Worm (Caenorhabditis elegans) whole organism, L4 larva: ENCODE data around the gene clec-224.

Source experiments
- D1046.2 ChIP-seq: fragments of 200-800 bp; sonication (Bioruptor generic); IDR thresholded peaks from 2 replicates; pipeline ENCODE4 v1.3.6; 2022; ENCODE audit warnings: missing genetic modification characterization, missing compliant biosample characterization
- F26F4.8 ChIP-seq: fragments of 200-800 bp; sonication (Bioruptor generic); conservative IDR thresholded peaks from 2 replicates; pipeline ENCODE4 v1.3.6; 2022; ENCODE audit warnings: missing genetic modification characterization, missing compliant biosample characterization
- F37D6.2 ChIP-seq: sonication (generic microtip); optimal IDR thresholded peaks from 2 replicates; lab custom pipeline; 2016; ENCODE audit warnings: mild to moderate bottlenecking, missing genetic modification characterization, missing compliant biosample characterization
- T20F7.1 ChIP-seq: fragments of 200-800 bp; sonication (Bioruptor generic); optimal IDR thresholded peaks from 2 replicates; lab custom pipeline; 2018; ENCODE audit warnings: mild to moderate bottlenecking, missing genetic modification characterization, missing compliant biosample characterization
- T26A8.4 ChIP-seq: fragments of 200-800 bp; sonication (Bioruptor generic); IDR thresholded peaks from 2 replicates; pipeline ENCODE4 v1.3.6; 2022; ENCODE audit warnings: missing genetic modification characterization, missing compliant biosample characterization
- aha-1 ChIP-seq: fragments of 150-350 bp; peaks from one replicate; lab custom pipeline; 2014; ENCODE audit warnings: missing biosample characterization, missing genetic modification characterization
- aly-2 ChIP-seq: sonication (generic microtip); optimal IDR thresholded peaks from 2 replicates; lab custom pipeline; 2018; ENCODE audit warnings: missing biosample characterization, missing genetic modification characterization
- arid-1 ChIP-seq: fragments of 200-800 bp; sonication (Bioruptor generic); conservative IDR thresholded peaks from 2 replicates; pipeline ENCODE4 v1.3.6; 2022; ENCODE audit warnings: missing genetic modification reagents, missing genetic modification characterization, missing compliant biosample characterization
- ceh-28 ChIP-seq: fragments of 150-350 bp; optimal IDR thresholded peaks from 2 replicates; lab custom pipeline; 2014; ENCODE audit warnings: missing biosample characterization, missing genetic modification reagents, missing genetic modification characterization
- ceh-44 ChIP-seq: fragments of 200-800 bp; sonication (Bioruptor generic); IDR thresholded peaks from 2 replicates; pipeline ENCODE4 v1.3.6; 2022; ENCODE audit warnings: missing genetic modification reagents, missing genetic modification characterization, missing compliant biosample characterization
- ces-1 ChIP-seq: fragments of 150-350 bp; sonication (generic microtip); optimal IDR thresholded peaks from 4 replicates; lab custom pipeline; 2014; ENCODE audit warnings: missing biosample characterization, missing genetic modification reagents, missing genetic modification characterization
- daf-19 ChIP-seq: fragments of 200-800 bp; sonication (Bioruptor generic); conservative IDR thresholded peaks from 2 replicates; pipeline ENCODE4 v1.3.6; 2022; ENCODE audit warnings: missing genetic modification characterization, missing compliant biosample characterization
- dmd-8 ChIP-seq: fragments of 200-800 bp; sonication (Bioruptor generic); IDR thresholded peaks from 2 replicates; pipeline ENCODE4 v1.3.6; 2022; ENCODE audit warnings: missing genetic modification characterization, missing compliant biosample characterization
- egl-27 ChIP-seq: sonication (generic microtip); optimal IDR thresholded peaks from 3 replicates; lab custom pipeline; 2017; ENCODE audit warnings: missing biosample characterization, missing genetic modification reagents, missing genetic modification characterization
- fkh-10 ChIP-seq: fragments of 150-350 bp; optimal IDR thresholded peaks from 2 replicates; lab custom pipeline; 2014; ENCODE audit warnings: missing biosample characterization, missing genetic modification reagents, missing genetic modification characterization
- fos-1 ChIP-seq: fragments of 150-350 bp; optimal IDR thresholded peaks from 2 replicates; lab custom pipeline; 2014; ENCODE audit warnings: missing biosample characterization, missing genetic modification characterization
- gei-8 ChIP-seq: fragments of 200-800 bp; sonication (Bioruptor generic); optimal IDR thresholded peaks from 2 replicates; lab custom pipeline; 2018; ENCODE audit warnings: mild to moderate bottlenecking, missing genetic modification characterization, missing compliant biosample characterization
- hif-1 ChIP-seq, 2 experiments: sonication (generic microtip); optimal IDR thresholded peaks; 2 replicates each; lab custom pipeline; 2016 to 2017; ENCODE audit warnings: missing compliant biosample characterization in 2 of 2, missing genetic modification characterization in 2 of 2, missing genetic modification reagents in 2 of 2, missing genotype in 2 of 2, mild to moderate bottlenecking in 1 of 2
- hlh-11 ChIP-seq: fragments of 200-800 bp; sonication (Bioruptor generic); optimal IDR thresholded peaks from 2 replicates; lab custom pipeline; 2018; ENCODE audit warnings: mild to moderate bottlenecking, missing genetic modification characterization, missing compliant biosample characterization
- hlh-30 ChIP-seq: sonication (generic microtip); optimal IDR thresholded peaks from 2 replicates; lab custom pipeline; 2017; ENCODE audit warnings: antibody characterized with exemption, mild to moderate bottlenecking, missing genetic modification characterization, missing compliant biosample characterization; ENCODE audit not compliant: insufficient read depth
- jun-1 ChIP-seq: fragments of 150-350 bp; optimal IDR thresholded peaks from 2 replicates; lab custom pipeline; 2014; ENCODE audit warnings: missing biosample characterization, missing genetic modification reagents, missing genetic modification characterization
- lin-15B ChIP-seq: fragments of 150-350 bp; sonication (generic microtip); optimal IDR thresholded peaks from 3 replicates; lab custom pipeline; 2014; ENCODE audit warnings: missing biosample characterization, missing genetic modification characterization
- lsy-2 ChIP-seq, 2 experiments: fragments of 150-350 bp in 1 of 2; sonication (generic microtip) in 1 of 2; optimal IDR thresholded peaks; 2 replicates each; lab custom pipeline; 2014 to 2017; ENCODE audit warnings: missing biosample characterization in 2 of 2, missing genetic modification characterization in 2 of 2
- mdl-1 ChIP-seq, 2 experiments: fragments of 150-350 bp in 1 of 2; sonication (generic microtip) in 1 of 2; optimal IDR thresholded peaks; 2 replicates each; lab custom pipeline; 2014 to 2017; ENCODE audit warnings: missing biosample characterization in 2 of 2, missing genetic modification characterization in 2 of 2
- mdt-29 ChIP-seq: fragments of 200-800 bp; sonication (Bioruptor generic); IDR thresholded peaks from 2 replicates; pipeline ENCODE4 v1.3.6; 2022; ENCODE audit warnings: missing genetic modification reagents, missing genetic modification characterization, missing compliant biosample characterization
- mes-2 ChIP-seq: sonication (generic microtip); optimal IDR thresholded peaks from 2 replicates; lab custom pipeline; 2016; ENCODE audit warnings: missing genotype, mild to moderate bottlenecking, missing genetic modification characterization, missing compliant biosample characterization; ENCODE audit not compliant: poor library complexity, severe bottlenecking
- mxl-2 ChIP-seq: fragments of 200-800 bp; sonication (Bioruptor generic); conservative IDR thresholded peaks from 2 replicates; pipeline ENCODE4 v1.3.6; 2022; ENCODE audit warnings: missing genetic modification reagents, missing genetic modification characterization, missing compliant biosample characterization
- mxl-3 ChIP-seq: fragments of 200-800 bp; sonication (Bioruptor generic); optimal IDR thresholded peaks from 2 replicates; lab custom pipeline; 2018; ENCODE audit warnings: mild to moderate bottlenecking, missing genetic modification characterization, missing compliant biosample characterization
- nhr-25 ChIP-seq: sonication (generic microtip); optimal IDR thresholded peaks from 2 replicates; lab custom pipeline; 2017; ENCODE audit warnings: missing genetic modification characterization, mild to moderate bottlenecking, missing compliant biosample characterization, antibody characterized with exemption, moderate library complexity, borderline replicate concordance; ENCODE audit not compliant: insufficient read depth
- nhr-28 ChIP-seq: fragments of 150-350 bp; optimal IDR thresholded peaks from 2 replicates; lab custom pipeline; 2014; ENCODE audit warnings: missing biosample characterization, missing genetic modification characterization
- nhr-48 ChIP-seq: sonication (generic microtip); optimal IDR thresholded peaks from 2 replicates; lab custom pipeline; 2016; ENCODE audit warnings: mild to moderate bottlenecking, missing genetic modification characterization, missing compliant biosample characterization
- nhr-76 ChIP-seq: fragments of 150-350 bp; optimal IDR thresholded peaks from 2 replicates; lab custom pipeline; 2014; ENCODE audit warnings: missing biosample characterization, missing genetic modification characterization
- nhr-77 ChIP-seq: fragments of 150-350 bp; optimal IDR thresholded peaks from 2 replicates; lab custom pipeline; 2014; ENCODE audit warnings: missing biosample characterization, missing genetic modification characterization
- php-3 ChIP-seq: fragments of 200-800 bp; sonication (Bioruptor generic); IDR thresholded peaks from 2 replicates; pipeline ENCODE4 v1.3.6; 2022; ENCODE audit warnings: missing genetic modification reagents, missing genetic modification characterization, missing compliant biosample characterization
- set-16 ChIP-seq: fragments of 200-800 bp; sonication (Bioruptor generic); IDR thresholded peaks from 2 replicates; pipeline ENCODE4 v1.3.6; 2022; ENCODE audit warnings: missing genetic modification reagents, missing genetic modification characterization, missing compliant biosample characterization
- spr-1 ChIP-seq: sonication (generic microtip); optimal IDR thresholded peaks from 2 replicates; lab custom pipeline; 2016; ENCODE audit warnings: mild to moderate bottlenecking, missing genetic modification characterization, missing compliant biosample characterization
- unc-62 ChIP-seq, 3 experiments: fragments of 150-350 bp in 1 of 3; sonication (generic microtip); optimal IDR thresholded peaks in 2 of 3; peaks in 1 of 3; 1 replicate in 1 of 3; 2 replicates in 2 of 3; lab custom pipeline; 2014 to 2017; ENCODE audit warnings: missing biosample characterization in 3 of 3, missing genetic modification characterization in 3 of 3, missing genetic modification reagents in 3 of 3, missing genotype in 1 of 3
- zag-1 ChIP-seq: fragments of 150-350 bp; optimal IDR thresholded peaks from 2 replicates; lab custom pipeline; 2014; ENCODE audit warnings: missing biosample characterization, missing genetic modification characterization

The clec-224 gene

ce11 chrV:12208678-12209077 is 29.4 kb upstream of the clec-224 start (continued):
- TF ChIP-seq F26F4.8 (GFP tag; lab: Robert Waterston, UW), result no peak
- no peak for TF ChIP-seq D1046.2 (GFP tag; lab: Robert Waterston, UW)
- TF ChIP-seq T26A8.4 (GFP tag; lab: Robert Waterston, UW), result no peak
- no peak for TF ChIP-seq fkh-10 (GFP tag; lab: Kevin White, UChicago)
- TF ChIP-seq nhr-76 (tag; lab: Kevin White, UChicago), result no peak
- TF ChIP-seq T20F7.1 (GFP tag; lab: Kevin White, UChicago), result no peak
- no peak for TF ChIP-seq mes-2 (tag; lab: Kevin White, UChicago)
- TF ChIP-seq unc-62 (GFP tag; optimal IDR thresholded peaks at IDR 0.05 in 1 of 2; lab: Kevin White, UChicago), result peak in 1 of 2 experiments; percentile 58
- no peak for TF ChIP-seq unc-62 (tag; optimal IDR thresholded peaks at IDR 0.05; lab: Kevin White, UChicago)
- TF ChIP-seq fos-1, result no peak
- no peak for TF ChIP-seq spr-1 (tag; lab: Kevin White, UChicago)
- TF ChIP-seq zag-1 (tag; lab: Kevin White, UChicago), result no peak
- no peak for TF ChIP-seq gei-8
- TF ChIP-seq hlh-11 (tag; lab: Kevin White, UChicago), result no peak
- no peak for TF ChIP-seq daf-19 (GFP tag; lab: Robert Waterston, UW)

ce11 chrV:12199474-12199873 is 20.2 kb upstream of the clec-224 start:
- TF ChIP-seq php-3 (0 out of 2 replicates have a peak, but pooled peaks have one; percentile 14), aly-2 (tag; lab: Kevin White, UChicago) (no peak), jun-1 (no peak), hlh-30 (tag; lab: Kevin White, UChicago) (peak; percentile 34), nhr-25 (no peak), ceh-28 (no peak), mdl-1 (tag; optimal IDR thresholded peaks at IDR 0.05; lab: Kevin White, UChicago) (peak in 1 of 2 experiments; percentile 57), nhr-48 (tag; lab: Kevin White, UChicago) (peak; percentile 60), mxl-3 (peak; percentile 77), hlh-11 (tag; lab: Kevin White, UChicago) (peak; percentile 72), lsy-2 (tag; optimal IDR thresholded peaks at IDR 0.05; lab: Kevin White, UChicago) (peak in 1 of 2 experiments; percentile 4), lin-15B (tag; lab: Kevin White, UChicago) (no peak), mdt-29 (GFP tag; lab: Robert Waterston, UW) (no peak), T26A8.4 (GFP tag; lab: Robert Waterston, UW) (no peak), nhr-28 (peak; percentile 63), D1046.2 (GFP tag; lab: Robert Waterston, UW) (no peak), gei-8 (no peak)
- TF ChIP-seq, all 104 proteins: peak for 8

ce11 chrV:12198545-12198944 is 19.3 kb upstream of the clec-224 start, which contains the start of gene lon-3:
Gene lon-3 (minus strand): TSS chrV:12198645.
- TF ChIP-seq F37D6.2 (tag; lab: Kevin White, UChicago), result no peak
- TF ChIP-seq hlh-11 (tag; lab: Kevin White, UChicago), result no peak
- TF ChIP-seq egl-27 (tag; lab: Kevin White, UChicago), result no peak
- TF ChIP-seq nhr-77 (tag; lab: Kevin White, UChicago), result no peak
- no peak for TF ChIP-seq ceh-28
- TF ChIP-seq spr-1 (tag; lab: Kevin White, UChicago), result no peak
- TF ChIP-seq ces-1 (GFP tag; lab: Kevin White, UChicago), result no peak
- no peak for TF ChIP-seq ceh-44 (GFP tag; lab: Robert Waterston, UW)
- TF ChIP-seq mxl-2 (GFP tag; lab: Robert Waterston, UW), result no peak
- no peak for TF ChIP-seq unc-62 (GFP tag; optimal IDR thresholded peaks at IDR 0.05 in 1 of 2; lab: Kevin White, UChicago)
- TF ChIP-seq unc-62 (tag; optimal IDR thresholded peaks at IDR 0.05; lab: Kevin White, UChicago), result no peak
- TF ChIP-seq, all 104 proteins: peak for 0

DNA sequence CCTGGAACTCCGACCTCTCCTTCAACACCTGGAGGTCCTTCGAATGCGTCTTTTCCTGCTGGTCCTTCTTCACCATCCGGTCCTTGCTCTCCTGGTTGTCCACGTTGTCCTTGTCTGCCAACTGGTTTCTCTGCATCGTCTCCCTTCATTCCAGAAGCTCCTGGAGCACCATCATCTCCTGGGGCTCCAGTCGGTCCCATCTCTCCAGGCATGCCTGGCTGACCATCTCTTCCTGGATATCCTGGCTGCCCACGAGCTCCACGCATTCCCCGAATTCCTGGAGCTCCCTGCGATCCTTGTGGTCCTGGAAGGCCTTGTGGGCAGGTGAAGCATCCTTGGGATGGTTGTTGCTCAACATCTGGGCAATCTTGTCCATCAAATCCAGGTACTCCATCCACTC is 18.5 kb upstream of the clec-224 start:
- no peak for TF ChIP-seq arid-1 (GFP tag; lab: Robert Waterston, UW)
- peak; percentile 88 for TF ChIP-seq set-16 (GFP tag; lab: Robert Waterston, UW)
- TF ChIP-seq aha-1 (tag; lab: Kevin White, UChicago), result peak; percentile 25
- no peak for TF ChIP-seq lin-15B (tag; lab: Kevin White, UChicago)
- 0 out of 2 replicates have a peak, but pooled peaks have one; percentile 11 for TF ChIP-seq dmd-8
- peak in 1 of 2 experiments; percentile 61 for TF ChIP-seq unc-62 (GFP tag; optimal IDR thresholded peaks at IDR 0.05 in 1 of 2; lab: Kevin White, UChicago)
- TF ChIP-seq unc-62 (tag; optimal IDR thresholded peaks at IDR 0.05; lab: Kevin White, UChicago), result no peak
- TF ChIP-seq hif-1 (tag; optimal IDR thresholded peaks at IDR 0.05; lab: Kevin White, UChicago), result no peak
- no peak for TF ChIP-seq mdl-1 (tag; optimal IDR thresholded peaks at IDR 0.05; lab: Kevin White, UChicago)
